Fruit fly (Drosophila melanogaster): ENCODE data around the gene CG11313.

Gene CG11313

dm6 chr3R:30770709-30771108 lies 39.7 kb upstream of the CG11313 start:
- no peak for TF ChIP-seq CG4496 (GFP tag; IDR thresholded peaks at IDR 0.05)
- no peak for TF ChIP-seq D1 (tag; optimal IDR thresholded peaks at IDR 0.05)
- TF ChIP-seq CG10348 (GFP tag; IDR thresholded peaks at IDR 0.05) = no peak
- no peak for TF ChIP-seq CG12605 (GFP tag; IDR thresholded peaks at IDR 0.05)
- no peak for TF ChIP-seq CG13204 (GFP tag; optimal IDR thresholded peaks at IDR 0.05)
- no peak for TF ChIP-seq CG34367 (tag; optimal IDR thresholded peaks at IDR 0.05)
- TF ChIP-seq Ets98B (GFP tag; IDR thresholded peaks at IDR 0.05) = no peak
- TF ChIP-seq gl (tag; optimal IDR thresholded peaks at IDR 0.05) = no peak
- no peak for TF ChIP-seq Pif1B (GFP tag; optimal IDR thresholded peaks at IDR 0.05)
- no peak for TF ChIP-seq EcR (GFP tag; optimal IDR thresholded peaks at IDR 0.05)
- TF ChIP-seq CG32121 (GFP tag; IDR thresholded peaks at IDR 0.05) = no peak
- no peak for TF ChIP-seq CG8301 (tag; optimal IDR thresholded peaks at IDR 0.05)
- no peak for TF ChIP-seq Pif1A (GFP tag; optimal IDR thresholded peaks at IDR 0.05)
- TF ChIP-seq CG8159 (tag; optimal IDR thresholded peaks at IDR 0.05) = no peak

- TF ChIP-seq CG34367 (tag; optimal IDR thresholded peaks at IDR 0.05) (no peak), CG14655 (GFP tag; optimal IDR thresholded peaks at IDR 0.05) (peak; percentile 15)
These were observed 39.2 kb upstream of the CG11313 start for dm6 chr3R:30770069-30770633.

- TF ChIP-seq CG15710 (tag; optimal IDR thresholded peaks at IDR 0.05) (no peak), CG10348 (GFP tag; IDR thresholded peaks at IDR 0.05) (no peak), Pif1A (GFP tag; optimal IDR thresholded peaks at IDR 0.05) (no peak), CG8159 (tag; optimal IDR thresholded peaks at IDR 0.05) (no peak), CG34367 (tag; optimal IDR thresholded peaks at IDR 0.05) (no peak), CG9948 (tag; optimal IDR thresholded peaks at IDR 0.05) (no peak), Ets98B (GFP tag; IDR thresholded peaks at IDR 0.05) (no peak), fd96Ca (GFP tag; IDR thresholded peaks at IDR 0.05) (no peak), Snoo (tag; optimal IDR thresholded peaks at IDR 0.05) (no peak), gl (tag; optimal IDR thresholded peaks at IDR 0.05) (no peak), D1 (tag; optimal IDR thresholded peaks at IDR 0.05) (no peak), rn (GFP tag; IDR thresholded peaks at IDR 0.05) (no peak), Pif1B (GFP tag; optimal IDR thresholded peaks at IDR 0.05) (no peak), CG4496 (GFP tag; IDR thresholded peaks at IDR 0.05) (no peak), CG12605 (GFP tag; IDR thresholded peaks at IDR 0.05) (no peak), EcR (GFP tag; optimal IDR thresholded peaks at IDR 0.05) (no peak), CG14655 (GFP tag; optimal IDR thresholded peaks at IDR 0.05) (no peak), CG13204 (GFP tag; optimal IDR thresholded peaks at IDR 0.05) (no peak), CG8301 (tag; optimal IDR thresholded peaks at IDR 0.05) (no peak)
These were observed 36.6 kb upstream of the CG11313 start for dm6 chr3R:30767556-30767955.

dm6 chr3R:30766922-30767504 lies 36.0 kb upstream of the CG11313 start:
- TF ChIP-seq gl (tag; optimal IDR thresholded peaks at IDR 0.05) (no peak), fd96Ca (GFP tag; IDR thresholded peaks at IDR 0.05) (0 out of 3 replicates have a peak, but pooled peaks have one; percentile 41)

dm6 chr3R:30765306-30766033 lies 34.5 kb upstream of the CG11313 start, which contains the start of gene zfh1:
Gene zfh1 (plus strand): TSS chr3R:30765926.
- TF ChIP-seq CG34367 (tag; optimal IDR thresholded peaks at IDR 0.05) = no peak
- no peak for TF ChIP-seq CG17806 (tag; optimal IDR thresholded peaks at IDR 0.05)
- no peak for TF ChIP-seq CG12605 (GFP tag; IDR thresholded peaks at IDR 0.05)
- TF ChIP-seq CG13204 (GFP tag; optimal IDR thresholded peaks at IDR 0.05) = peak; percentile 60
- TF ChIP-seq CG4496 (GFP tag; IDR thresholded peaks at IDR 0.05) = no peak
- TF ChIP-seq CG10348 (GFP tag; IDR thresholded peaks at IDR 0.05) = no peak
- TF ChIP-seq CG15710 (tag; optimal IDR thresholded peaks at IDR 0.05) = no peak
- peak; percentile 75 for TF ChIP-seq EcR (GFP tag; optimal IDR thresholded peaks at IDR 0.05)
- TF ChIP-seq CG8301 (tag; optimal IDR thresholded peaks at IDR 0.05) = no peak
- TF ChIP-seq CG32121 (GFP tag; IDR thresholded peaks at IDR 0.05) = peak; percentile 62
- TF ChIP-seq Snoo (tag; optimal IDR thresholded peaks at IDR 0.05) = no peak
- TF ChIP-seq Ets98B (GFP tag; IDR thresholded peaks at IDR 0.05) = peak; percentile 34; the same call in 1 of the 2 replicates

dm6 chr3R:30764121-30764520 lies 33.2 kb upstream of the CG11313 start:
- TF ChIP-seq D1 (tag; optimal IDR thresholded peaks at IDR 0.05) (no peak), CG32121 (GFP tag; IDR thresholded peaks at IDR 0.05) (no peak), CG15710 (tag; optimal IDR thresholded peaks at IDR 0.05) (no peak), CG8301 (tag; optimal IDR thresholded peaks at IDR 0.05) (no peak), fd96Ca (GFP tag; IDR thresholded peaks at IDR 0.05) (peak; percentile 43; the same call in 1 of the 3 replicates), EcR (GFP tag; optimal IDR thresholded peaks at IDR 0.05) (no peak), CG4496 (GFP tag; IDR thresholded peaks at IDR 0.05) (0 out of 3 replicates have a peak, but pooled peaks have one; percentile 24), rn (GFP tag; IDR thresholded peaks at IDR 0.05) (0 out of 2 replicates have a peak, but pooled peaks have one; percentile 14)

Data from whole organism, pupa.